Worm (Caenorhabditis elegans): ENCODE data around the gene acr-20.

acr-20 gene

DNA sequence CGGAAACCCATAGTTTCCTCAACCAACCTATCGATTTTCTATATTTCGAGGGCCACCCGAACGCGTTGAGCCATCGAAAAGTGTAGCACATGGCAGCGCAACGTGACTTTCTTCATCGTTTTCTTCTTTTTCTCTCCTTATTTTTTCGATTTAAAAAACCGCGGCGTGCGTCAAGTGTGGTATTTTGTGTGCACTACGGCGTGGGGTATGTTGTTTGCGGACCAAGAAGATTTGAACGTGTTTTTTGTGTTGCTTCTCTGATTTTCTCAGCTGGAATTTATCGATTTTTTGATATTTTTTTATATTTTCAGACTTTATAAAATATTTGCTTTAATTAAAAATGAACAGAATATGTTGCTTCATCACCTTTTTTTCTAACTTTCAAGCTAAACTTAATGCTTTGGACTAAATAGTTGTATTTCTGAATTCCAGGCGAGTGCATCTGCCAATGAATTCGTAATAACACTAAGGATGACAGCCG, 19.7 kb downstream of the acr-20 start, which contains the start of the genes agl-1 and pfs-2:
Gene agl-1 (minus strand): TSS at position 178 of the 481 bp plus-strand sequence.
Gene pfs-2 (plus strand): TSS at position 431 of the 481 bp plus-strand sequence.
- TF ChIP-seq ceh-30 (tag; optimal IDR thresholded peaks at IDR 0.05): no peak
- no peak for TF ChIP-seq pax-1 (tag; optimal IDR thresholded peaks at IDR 0.05)
- peak; percentile 21 for TF ChIP-seq rnt-1 (tag; optimal IDR thresholded peaks at IDR 0.05)
- TF ChIP-seq gmeb-2 (tag; optimal IDR thresholded peaks at IDR 0.05): no peak
- TF ChIP-seq sox-2 (GFP tag; IDR thresholded peaks at IDR 0.05): no peak
- TF ChIP-seq lin-11 (tag; optimal IDR thresholded peaks at IDR 0.05): no peak
- TF ChIP-seq C38D4.7 (GFP tag; optimal IDR thresholded peaks at IDR 0.05): no peak
- TF ChIP-seq ceh-18 (tag; optimal IDR thresholded peaks at IDR 0.05): peak; percentile 64
- TF ChIP-seq unc-86 (tag; optimal IDR thresholded peaks at IDR 0.05): peak; percentile 21
- peak; percentile 7 for TF ChIP-seq ref-2 (tag; optimal IDR thresholded peaks at IDR 0.05)
- TF ChIP-seq unc-42 (tag; optimal IDR thresholded peaks at IDR 0.05): peak; percentile 10
- no peak for TF ChIP-seq ztf-16 (tag; optimal IDR thresholded peaks at IDR 0.05)
- TF ChIP-seq pqm-1 (tag; optimal IDR thresholded peaks at IDR 0.05): no peak
- TF ChIP-seq ceh-31 (tag; optimal IDR thresholded peaks at IDR 0.05): peak; percentile 41
- TF ChIP-seq pat-9 (tag; optimal IDR thresholded peaks at IDR 0.05): peak; percentile 11
- peak; percentile 67 for TF ChIP-seq ceh-48 (tag; optimal IDR thresholded peaks at IDR 0.05)
- TF ChIP-seq ceh-14 (tag; optimal IDR thresholded peaks at IDR 0.05): peak; percentile 17
- no peak for TF ChIP-seq nhr-11 (tag; optimal IDR thresholded peaks at IDR 0.05)
- TF ChIP-seq ttx-3 (tag; optimal IDR thresholded peaks at IDR 0.05): peak; percentile 18
- TF ChIP-seq K02D7.2 (tag; optimal IDR thresholded peaks at IDR 0.05): no peak
- peak; percentile 77 for TF ChIP-seq nfya-1 (tag; optimal IDR thresholded peaks at IDR 0.05)
- peak; percentile 42 for TF ChIP-seq elt-2 (tag; optimal IDR thresholded peaks at IDR 0.05)
- TF ChIP-seq hlh-30 (tag; optimal IDR thresholded peaks at IDR 0.05; ENCODE audit: insufficient read depth): peak; percentile 43
- peak; percentile 26 for TF ChIP-seq C08G9.2 (tag; optimal IDR thresholded peaks at IDR 0.05)
- peak; percentile 11 for TF ChIP-seq fax-1 (tag; optimal IDR thresholded peaks at IDR 0.05)
- TF ChIP-seq madf-2 (tag; optimal IDR thresholded peaks at IDR 0.05): peak; percentile 21
- TF ChIP-seq sox-4 (tag; optimal IDR thresholded peaks at IDR 0.05): peak; percentile 43
- TF ChIP-seq tbx-2 (tag; optimal IDR thresholded peaks at IDR 0.05): no peak
- TF ChIP-seq pag-3 (tag; optimal IDR thresholded peaks at IDR 0.05; ENCODE audit: borderline replicate concordance): no peak
- no peak for TF ChIP-seq ahr-1 (tag; optimal IDR thresholded peaks at IDR 0.05)
- no peak for TF ChIP-seq sdc-2 (tag; optimal IDR thresholded peaks at IDR 0.05)
- TF ChIP-seq hlh-8 (tag; optimal IDR thresholded peaks at IDR 0.05): no peak

DNA sequence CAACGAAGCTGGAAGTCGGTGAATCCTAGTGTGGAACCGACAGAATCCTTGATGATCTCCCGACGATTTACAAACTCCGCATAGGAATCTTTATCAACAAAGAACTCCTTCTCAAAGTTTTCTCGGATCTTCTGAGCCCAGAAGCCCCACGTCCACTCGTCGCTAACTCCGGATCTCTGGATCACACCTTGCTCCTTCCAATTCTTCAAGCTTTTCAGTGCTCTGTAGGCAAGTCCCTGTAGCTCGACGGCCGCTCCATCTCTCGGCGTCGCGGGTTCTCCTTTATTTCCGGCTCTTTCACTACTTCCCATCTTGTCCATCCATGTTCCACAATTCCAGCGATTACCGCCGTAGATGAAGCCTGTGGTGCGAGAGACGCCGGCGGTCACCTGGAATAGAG, 26.3 kb downstream of the acr-20 start:
- TF ChIP-seq fkh-6 (tag; optimal IDR thresholded peaks at IDR 0.05) (no peak), elt-2 (tag; optimal IDR thresholded peaks at IDR 0.05) (no peak), ceh-48 (tag; optimal IDR thresholded peaks at IDR 0.05) (no peak), npax-4 (tag; optimal IDR thresholded peaks at IDR 0.05) (no peak), ceh-19 (GFP tag; optimal IDR thresholded peaks at IDR 0.05) (no peak), fax-1 (tag; optimal IDR thresholded peaks at IDR 0.05) (no peak), unc-55 (GFP tag; optimal IDR thresholded peaks at IDR 0.05) (no peak), nfya-1 (tag; optimal IDR thresholded peaks at IDR 0.05) (no peak), Y22D7AL.16 (tag; optimal IDR thresholded peaks at IDR 0.05) (no peak), ttx-3 (tag; optimal IDR thresholded peaks at IDR 0.05) (no peak), pha-4 (tag; optimal IDR thresholded peaks at IDR 0.05) (no peak), elt-4 (tag; optimal IDR thresholded peaks at IDR 0.05) (no peak), hlh-6 (tag; optimal IDR thresholded peaks at IDR 0.05) (no peak), rnt-1 (tag; optimal IDR thresholded peaks at IDR 0.05) (no peak), hlh-13 (GFP tag; optimal IDR thresholded peaks at IDR 0.05) (no peak), C38D4.7 (GFP tag; optimal IDR thresholded peaks at IDR 0.05) (no peak), unc-86 (tag; optimal IDR thresholded peaks at IDR 0.05) (no peak), ceh-30 (tag; optimal IDR thresholded peaks at IDR 0.05) (no peak), ceh-24 (tag; optimal IDR thresholded peaks at IDR 0.05) (no peak), lin-11 (tag; optimal IDR thresholded peaks at IDR 0.05) (no peak)
